Worm (Caenorhabditis elegans): ENCODE results near the gene F57B1.1.

The F57B1.1 gene

ce11 chrV:13197823-13198222, 2.4 kb upstream of the F57B1.1 start, which contains the start of gene F57B1.9:
Gene F57B1.9, minus strand, starts transcription at chrV:13197923.
- TF ChIP-seq unc-62 (GFP tag; optimal IDR thresholded peaks at IDR 0.05) = no peak
- no peak for TF ChIP-seq fkh-10 (GFP tag; optimal IDR thresholded peaks at IDR 0.05)
- no peak for TF ChIP-seq swsn-7 (tag; optimal IDR thresholded peaks at IDR 0.05)
- TF ChIP-seq alr-1 (tag; optimal IDR thresholded peaks at IDR 0.05; ENCODE audit: borderline replicate concordance) = no peak
- no peak for TF ChIP-seq ces-1 (GFP tag; optimal IDR thresholded peaks at IDR 0.05)
- TF ChIP-seq dsc-1 (tag; optimal IDR thresholded peaks at IDR 0.05) = no peak
- no peak for TF ChIP-seq lin-39 (tag; optimal IDR thresholded peaks at IDR 0.05)
- no peak for TF ChIP-seq fos-1 (tag; optimal IDR thresholded peaks at IDR 0.05)
- TF ChIP-seq nhr-71 (tag; optimal IDR thresholded peaks at IDR 0.05) = no peak
- TF ChIP-seq Y116A8C.19 (tag; optimal IDR thresholded peaks at IDR 0.05; ENCODE audit: borderline replicate concordance) = no peak
- no peak for TF ChIP-seq zip-4 (GFP tag; optimal IDR thresholded peaks at IDR 0.05)
- TF ChIP-seq mdl-1 (tag; optimal IDR thresholded peaks at IDR 0.05) = no peak
- no peak for TF ChIP-seq C16A3.4 (tag; optimal IDR thresholded peaks at IDR 0.05)
- no peak for TF ChIP-seq nhr-84 (tag; optimal IDR thresholded peaks at IDR 0.05)
- no peak for TF ChIP-seq vab-15 (tag; optimal IDR thresholded peaks at IDR 0.05)

- TF ChIP-seq grh-1 (GFP tag; IDR thresholded peaks at IDR 0.05) (no peak), sptf-1 (tag; optimal IDR thresholded peaks at IDR 0.05) (no peak)
These were observed 1.9 kb downstream of the F57B1.1 start, which contains the start of gene sun-1 for ce11 chrV:13193488-13194042. Gene sun-1, minus strand, starts transcription at chrV:13193538.

DNA sequence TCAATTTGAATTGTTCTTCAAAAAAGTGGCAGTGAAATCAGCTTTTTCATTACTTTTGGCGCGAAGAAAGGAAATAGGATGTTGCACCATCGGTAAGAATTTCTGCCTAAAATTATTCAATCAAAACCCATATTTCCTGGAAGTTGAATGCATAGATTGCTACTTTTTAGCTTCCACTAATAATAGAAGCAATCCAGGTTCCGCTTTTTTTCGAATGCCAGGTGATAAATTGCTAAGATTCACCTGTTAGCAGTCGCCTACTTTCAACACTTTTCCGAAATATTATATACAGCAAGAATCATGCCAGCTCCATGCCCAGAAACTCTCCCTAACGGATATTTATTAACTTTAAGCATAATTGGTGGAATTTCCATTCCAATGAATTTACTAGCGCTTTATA, 10.1 kb downstream of the F57B1.1 start, which contains the start of gene sri-6:
Gene sri-6, plus strand, starts transcription at position 301 of the 400 bp plus-strand sequence.
- TF ChIP-seq hlh-4 (tag; optimal IDR thresholded peaks at IDR 0.05) (peak; percentile 65), efl-1 (optimal IDR thresholded peaks at IDR 0.05) (no peak), efl-1 (GFP tag; optimal IDR thresholded peaks at IDR 0.05 in 1 of 2) (peak in 1 of 2 experiments; percentile 12), dpl-1 (GFP tag; optimal IDR thresholded peaks at IDR 0.05) (no peak)

- TF ChIP-seq irx-1 (tag; optimal IDR thresholded peaks at IDR 0.05) (no peak), fkh-4 (tag; optimal IDR thresholded peaks at IDR 0.05; ENCODE audit: borderline replicate concordance) (no peak), unc-130 (tag; optimal IDR thresholded peaks at IDR 0.05) (no peak), grh-1 (GFP tag; IDR thresholded peaks at IDR 0.05) (no peak)
These were observed 11.3 kb downstream of the F57B1.1 start, which contains the start of gene T09E8.4 for ce11 chrV:13184137-13184536. Gene T09E8.4, minus strand, starts transcription at chrV:13184237.

ce11 chrV:13181450-13181849, 14.0 kb downstream of the F57B1.1 start:
- no peak for TF ChIP-seq efl-1 (optimal IDR thresholded peaks at IDR 0.05)
- TF ChIP-seq efl-1 (GFP tag; optimal IDR thresholded peaks at IDR 0.05 in 1 of 2) = peak in 1 of 2 experiments; percentile 91
- no peak for TF ChIP-seq elt-3 (tag; optimal IDR thresholded peaks at IDR 0.05)
- TF ChIP-seq mdl-1 (tag; optimal IDR thresholded peaks at IDR 0.05) = no peak
- TF ChIP-seq nhr-90 (tag; optimal IDR thresholded peaks at IDR 0.05; ENCODE audit: poor library complexity) = no peak
- TF ChIP-seq xbp-1 (tag; optimal IDR thresholded peaks at IDR 0.05) = no peak

DNA sequence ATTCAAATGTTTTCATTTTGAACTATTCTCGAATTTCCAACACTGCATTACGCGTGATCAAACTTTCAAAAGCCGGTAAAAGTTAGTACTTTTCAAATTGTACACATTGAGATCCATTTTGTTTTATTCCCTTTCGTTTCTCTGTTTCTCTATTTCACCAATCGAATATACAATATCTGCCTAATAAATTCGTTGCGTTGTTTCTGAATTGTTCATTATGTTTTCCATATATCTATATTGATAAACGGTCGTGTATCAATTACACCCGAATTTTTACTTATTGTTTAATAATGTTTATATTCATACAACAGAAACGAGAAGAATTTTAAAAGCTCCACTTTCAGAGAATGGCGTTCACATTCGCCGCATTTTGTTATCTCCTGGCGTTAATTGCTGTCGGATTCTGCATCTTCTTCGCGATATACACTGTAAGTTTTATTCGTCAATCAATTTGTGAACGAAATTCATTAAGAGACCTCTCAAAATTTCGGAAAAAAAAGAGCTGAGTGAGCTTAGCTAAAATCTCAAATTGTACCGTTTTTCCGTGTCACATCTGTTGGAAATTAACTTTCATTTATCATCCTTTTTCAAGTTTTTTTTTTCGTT, 15.4 kb downstream of the F57B1.1 start, which contains the start of gene cni-1:
Gene cni-1, plus strand, starts transcription at position 345 of the 606 bp plus-strand sequence.
- no peak for TF ChIP-seq efl-1 (optimal IDR thresholded peaks at IDR 0.05)
- peak in 1 of 2 experiments; percentile 37 for TF ChIP-seq efl-1 (GFP tag; optimal IDR thresholded peaks at IDR 0.05 in 1 of 2)
- TF ChIP-seq dpl-1 (GFP tag; optimal IDR thresholded peaks at IDR 0.05) = no peak
- TF ChIP-seq egl-27 (tag; optimal IDR thresholded peaks at IDR 0.05) = no peak

- TF ChIP-seq nhr-76 (tag; optimal IDR thresholded peaks at IDR 0.05) = no peak
- no peak for TF ChIP-seq lir-3 (tag; optimal IDR thresholded peaks at IDR 0.05; ENCODE audit: poor library complexity)
- TF ChIP-seq nhr-237 (tag; optimal IDR thresholded peaks at IDR 0.05) = no peak
- TF ChIP-seq aly-2 (tag; optimal IDR thresholded peaks at IDR 0.05) = no peak
- no peak for TF ChIP-seq lin-13 (GFP tag; optimal IDR thresholded peaks at IDR 0.05)
These were observed 18.6 kb downstream of the F57B1.1 start for ce11 chrV:13176814-13177213.

All from whole organism, L1 larva.